Worm (Caenorhabditis elegans): ENCODE data around the gene gyf-1.
A peak's percentile ranks its signal among the peaks of the same experiment; 100 is the strongest.

ce11 chrII:6642651-6643167, 41.3 kb upstream of the gyf-1 start, which contains the start of gene T19D12.6:
- no peak for TF ChIP-seq nhr-19 (GFP tag; conservative IDR thresholded peaks at IDR 0.05)
- no peak for TF ChIP-seq jun-1 (tag; optimal IDR thresholded peaks at IDR 0.05)
- no peak for TF ChIP-seq vab-15 (tag; optimal IDR thresholded peaks at IDR 0.05)
- TF ChIP-seq skn-1 (tag; optimal IDR thresholded peaks at IDR 0.05): no peak
- no peak for TF ChIP-seq ces-1 (GFP tag; optimal IDR thresholded peaks at IDR 0.05)
- no peak for TF ChIP-seq alr-1 (tag; optimal IDR thresholded peaks at IDR 0.05; ENCODE audit: borderline replicate concordance)
- TF ChIP-seq lir-3 (tag; optimal IDR thresholded peaks at IDR 0.05; ENCODE audit: poor library complexity): no peak
- TF ChIP-seq ama-1 (optimal IDR thresholded peaks at IDR 0.05): no peak
- no peak for TF ChIP-seq efl-1 (optimal IDR thresholded peaks at IDR 0.05)
- TF ChIP-seq efl-1 (GFP tag; optimal IDR thresholded peaks at IDR 0.05 in 1 of 2): peak in 1 of 2 experiments; percentile 82
- no peak for TF ChIP-seq dsc-1 (tag; optimal IDR thresholded peaks at IDR 0.05)
- TF ChIP-seq aly-2 (tag; optimal IDR thresholded peaks at IDR 0.05): no peak

All from whole organism, L1 larva.